Worm (Caenorhabditis elegans): ENCODE results near the gene T10C6.10.

ce11 chrV:16022600-16022999, 13.6 kb upstream of the T10C6.10 start:
- no peak for TF ChIP-seq bed-2 (GFP tag; IDR thresholded peaks at IDR 0.05)
- no peak for TF ChIP-seq lin-35 (GFP tag; optimal IDR thresholded peaks at IDR 0.05)
- TF ChIP-seq ceh-100 (GFP tag; IDR thresholded peaks at IDR 0.05), result no peak
- TF ChIP-seq lag-1 (GFP tag; IDR thresholded peaks at IDR 0.05), result no peak
- TF ChIP-seq unc-62 (GFP tag; optimal IDR thresholded peaks at IDR 0.05), result no peak
- no peak for TF ChIP-seq ceh-40 (GFP tag; IDR thresholded peaks at IDR 0.05)
- no peak for TF ChIP-seq mes-4 (tag; optimal IDR thresholded peaks at IDR 0.05)
- TF ChIP-seq nfya-2 (GFP tag; IDR thresholded peaks at IDR 0.05), result no peak
- TF ChIP-seq nhr-80 (tag; optimal IDR thresholded peaks at IDR 0.05), result no peak
- no peak for TF ChIP-seq snpc-4 (GFP tag; optimal IDR thresholded peaks at IDR 0.05)
- no peak for TF ChIP-seq snpc-4 (tag; optimal IDR thresholded peaks at IDR 0.05)

All from whole organism, young adult.